Worm (Caenorhabditis elegans) whole organism, L1 larva: ENCODE results near the gene Y47D7A.7.

ENCODE experiments used
- C16A3.4 ChIP-seq: fragments of 150-350 bp; optimal IDR thresholded peaks from 2 replicates; lab custom pipeline; 2014; ENCODE audit warnings: missing biosample characterization, missing genetic modification characterization
- C34B4.2 ChIP-seq: sonication (generic microtip); optimal IDR thresholded peaks from 2 replicates; lab custom pipeline; 2017; ENCODE audit warnings: mild to moderate bottlenecking, missing genetic modification characterization, missing compliant biosample characterization
- F16B12.6 ChIP-seq: fragments of 150-350 bp; optimal IDR thresholded peaks from 2 replicates; lab custom pipeline; 2014; ENCODE audit warnings: missing biosample characterization, missing genetic modification characterization
- aha-1 ChIP-seq: fragments of 150-350 bp; optimal IDR thresholded peaks from 2 replicates; lab custom pipeline; 2014; ENCODE audit warnings: missing biosample characterization, missing genetic modification characterization
- ceh-63 ChIP-seq: fragments of 200-800 bp; sonication (Bioruptor generic); optimal IDR thresholded peaks from 2 replicates; lab custom pipeline; 2018; ENCODE audit warnings: mild to moderate bottlenecking, missing genetic modification characterization, missing compliant biosample characterization
- ceh-82 ChIP-seq, 3 experiments: fragments of 150-350 bp in 1 of 3; sonication (generic microtip) in 2 of 3; optimal IDR thresholded peaks; 2 replicates each; lab custom pipeline; 2014 to 2017; ENCODE audit warnings: missing biosample characterization in 3 of 3, missing genetic modification characterization in 3 of 3
- ceh-88 ChIP-seq: fragments of 200-800 bp; sonication (Bioruptor generic); IDR thresholded peaks from 2 replicates; pipeline ENCODE4 v1.3.6; 2022; ENCODE audit warnings: missing genetic modification characterization, missing compliant biosample characterization
- dpl-1 ChIP-seq, 3 experiments: fragments of 150-350 bp in 2 of 3; sonication (generic microtip) in 1 of 3; optimal IDR thresholded peaks; 2 replicates each; lab custom pipeline; 2014 to 2017; ENCODE audit warnings: missing biosample characterization in 3 of 3, missing genetic modification characterization in 3 of 3, missing genetic modification reagents in 3 of 3
- egl-13 ChIP-seq: sonication (generic microtip); optimal IDR thresholded peaks from 2 replicates; lab custom pipeline; 2016; ENCODE audit warnings: missing genotype, missing genetic modification reagents, missing genetic modification characterization, missing compliant biosample characterization
- elt-2 ChIP-seq: sonication (generic microtip); optimal IDR thresholded peaks from 2 replicates; lab custom pipeline; 2016; ENCODE audit warnings: missing genetic modification characterization, mild to moderate bottlenecking, inconsistent platforms, missing compliant biosample characterization, missing genetic modification reagents
- elt-3 ChIP-seq, 6 experiments: fragments of 150-350 bp in 1 of 6; sonication (generic microtip); optimal IDR thresholded peaks; 2 replicates each; lab custom pipeline; 2017 to 2018; ENCODE audit warnings: missing biosample characterization in 6 of 6, missing genetic modification characterization in 6 of 6, inconsistent platforms in 1 of 6
- ets-5 ChIP-seq: fragments of 200-800 bp; sonication (Bioruptor generic); IDR thresholded peaks from 2 replicates; pipeline ENCODE4 v1.3.6; 2022; ENCODE audit warnings: missing genetic modification characterization, missing compliant biosample characterization
- fkh-10 ChIP-seq: sonication (generic microtip); optimal IDR thresholded peaks from 2 replicates; lab custom pipeline; 2017; ENCODE audit warnings: missing biosample characterization, missing genetic modification reagents, missing genetic modification characterization
- grh-1 ChIP-seq: fragments of 200-800 bp; sonication (Bioruptor generic); IDR thresholded peaks from 2 replicates; pipeline ENCODE4 v1.3.6; 2022; ENCODE audit warnings: missing genetic modification reagents, missing genetic modification characterization, missing compliant biosample characterization
- hpl-2 ChIP-seq: fragments of 150-350 bp; optimal IDR thresholded peaks from 2 replicates; lab custom pipeline; 2014; ENCODE audit warnings: missing biosample characterization, missing genetic modification reagents, missing genetic modification characterization
- irx-1 ChIP-seq: sonication (generic microtip); optimal IDR thresholded peaks from 2 replicates; lab custom pipeline; 2016; ENCODE audit warnings: missing genetic modification characterization, missing compliant biosample characterization
- jun-1 ChIP-seq: fragments of 150-350 bp; optimal IDR thresholded peaks from 2 replicates; lab custom pipeline; 2014; ENCODE audit warnings: missing biosample characterization, missing genetic modification reagents, missing genetic modification characterization
- lin-13 ChIP-seq: fragments of 150-350 bp; optimal IDR thresholded peaks from 2 replicates; lab custom pipeline; 2014; ENCODE audit warnings: missing biosample characterization, missing genetic modification reagents, missing genetic modification characterization
- lin-39 ChIP-seq: fragments of 150-350 bp; optimal IDR thresholded peaks from 2 replicates; lab custom pipeline; 2014; ENCODE audit warnings: missing biosample characterization, missing genetic modification reagents, missing genetic modification characterization
- mab-9 ChIP-seq: fragments of 200-800 bp; sonication (Bioruptor generic); IDR thresholded peaks from 2 replicates; pipeline ENCODE4 v1.3.6; 2022; ENCODE audit warnings: missing genetic modification reagents, missing genetic modification characterization, missing compliant biosample characterization
- nhr-11 ChIP-seq: fragments of 150-350 bp; optimal IDR thresholded peaks from 2 replicates; lab custom pipeline; 2014; ENCODE audit warnings: missing biosample characterization, missing genetic modification characterization
- nhr-12 ChIP-seq: sonication (generic microtip); optimal IDR thresholded peaks from 2 replicates; lab custom pipeline; 2017; ENCODE audit warnings: missing biosample characterization, missing genetic modification characterization
- nhr-20 ChIP-seq: sonication (generic microtip); optimal IDR thresholded peaks from 2 replicates; lab custom pipeline; 2016; ENCODE audit warnings: mild to moderate bottlenecking, missing genetic modification characterization, missing compliant biosample characterization
- nhr-237 ChIP-seq: fragments of 150-350 bp; optimal IDR thresholded peaks from 2 replicates; lab custom pipeline; 2014; ENCODE audit warnings: missing biosample characterization, missing genetic modification characterization
- nhr-47 ChIP-seq: sonication (generic microtip); optimal IDR thresholded peaks from 2 replicates; lab custom pipeline; 2016; ENCODE audit warnings: mild to moderate bottlenecking, missing genetic modification characterization, moderate library complexity, missing compliant biosample characterization
- nhr-71 ChIP-seq: sonication (generic microtip); optimal IDR thresholded peaks from 2 replicates; lab custom pipeline; 2016; ENCODE audit warnings: mild to moderate bottlenecking, missing genetic modification characterization, moderate library complexity, missing compliant biosample characterization
- nhr-77 ChIP-seq: fragments of 150-350 bp; optimal IDR thresholded peaks from 2 replicates; lab custom pipeline; 2014; ENCODE audit warnings: missing biosample characterization, missing genetic modification characterization
- nhr-84 ChIP-seq: sonication (generic microtip); optimal IDR thresholded peaks from 2 replicates; lab custom pipeline; 2017; ENCODE audit warnings: missing biosample characterization, missing genetic modification characterization
- pag-3 ChIP-seq: sonication (generic microtip); optimal IDR thresholded peaks from 2 replicates; lab custom pipeline; 2017; ENCODE audit warnings: missing genetic modification characterization, mild to moderate bottlenecking, missing compliant biosample characterization, antibody characterized with exemption, borderline replicate concordance; ENCODE audit not compliant: insufficient read depth
- pax-3 ChIP-seq: fragments of 200-800 bp; sonication (Bioruptor generic); optimal IDR thresholded peaks from 2 replicates; lab custom pipeline; 2018; ENCODE audit warnings: mild to moderate bottlenecking, missing genetic modification characterization, moderate library complexity, missing compliant biosample characterization
- skn-1 ChIP-seq: fragments of 150-350 bp; optimal IDR thresholded peaks from 2 replicates; lab custom pipeline; 2014; ENCODE audit warnings: missing biosample characterization, missing genetic modification characterization
- snu-23 ChIP-seq: sonication (generic microtip); optimal IDR thresholded peaks from 2 replicates; lab custom pipeline; 2016; ENCODE audit warnings: missing genetic modification characterization, missing compliant biosample characterization
- sox-4 ChIP-seq: sonication (generic microtip); optimal IDR thresholded peaks from 2 replicates; lab custom pipeline; 2016; ENCODE audit warnings: missing genetic modification characterization, missing compliant biosample characterization
- swsn-7 ChIP-seq: sonication (generic microtip); optimal IDR thresholded peaks from 2 replicates; lab custom pipeline; 2016; ENCODE audit warnings: missing genetic modification characterization, missing compliant biosample characterization
- tbx-2 ChIP-seq: sonication (generic microtip); optimal IDR thresholded peaks from 2 replicates; lab custom pipeline; 2016; ENCODE audit warnings: missing genetic modification characterization, missing compliant biosample characterization
- tlp-1 ChIP-seq: fragments of 150-350 bp; optimal IDR thresholded peaks from 2 replicates; lab custom pipeline; 2014; ENCODE audit warnings: missing biosample characterization, missing genetic modification characterization
- unc-62 ChIP-seq: fragments of 150-350 bp; optimal IDR thresholded peaks from 2 replicates; lab custom pipeline; 2014; ENCODE audit warnings: missing biosample characterization, missing genetic modification reagents, missing genetic modification characterization
- zip-4 ChIP-seq: fragments of 200-800 bp; sonication (Bioruptor generic); optimal IDR thresholded peaks from 2 replicates; lab custom pipeline; 2018; ENCODE audit warnings: mild to moderate bottlenecking, missing genetic modification characterization, moderate library complexity, missing compliant biosample characterization
- ztf-11 ChIP-seq, 2 experiments: sonication (generic microtip); optimal IDR thresholded peaks; 2 replicates each; lab custom pipeline; 2016 to 2017; ENCODE audit warnings: missing genetic modification characterization in 2 of 2, missing biosample characterization in 1 of 2, missing compliant biosample characterization in 1 of 2

The Y47D7A.7 gene

ce11 chrV:4428202-4428601 lies 8.5 kb upstream of the Y47D7A.7 start, which contains the start of gene Y47D7A.11:
Gene Y47D7A.11, minus strand, starts transcription at chrV:4428302.
- no peak for TF ChIP-seq fkh-10 (GFP tag; lab: Kevin White, UChicago)
- TF ChIP-seq nhr-47 = no peak
- no peak for TF ChIP-seq sox-4 (tag; lab: Kevin White, UChicago)
- TF ChIP-seq jun-1 (tag; lab: Kevin White, UChicago) = no peak
- no peak for TF ChIP-seq elt-2
- no peak for TF ChIP-seq nhr-20 (tag; lab: Kevin White, UChicago)
- no peak for TF ChIP-seq mab-9 (GFP tag; lab: Robert Waterston, UW)
- no peak for TF ChIP-seq F16B12.6
- no peak for TF ChIP-seq C16A3.4 (tag; lab: Kevin White, UChicago)
- no peak for TF ChIP-seq nhr-237 (tag; lab: Kevin White, UChicago)
- TF ChIP-seq lin-13 (GFP tag; lab: Kevin White, UChicago) = no peak
- TF ChIP-seq aha-1 = no peak
- no peak for TF ChIP-seq egl-13
- no peak for TF ChIP-seq snu-23
- TF ChIP-seq swsn-7 (tag; lab: Kevin White, UChicago) = no peak
- TF ChIP-seq nhr-12 = no peak
- TF ChIP-seq ceh-88 = no peak
- no peak for TF ChIP-seq lin-39 (tag; lab: Kevin White, UChicago)
- TF ChIP-seq ztf-11 (tag; optimal IDR thresholded peaks at IDR 0.05; lab: Kevin White, UChicago) = no peak

ce11 chrV:4423860-4424401 lies 4.3 kb upstream of the Y47D7A.7 start, which contains the start of the genes Y47D7A.9 and Y47D7A.19:
Gene Y47D7A.9, minus strand, starts transcription at chrV:4423960.
Gene Y47D7A.19, plus strand, starts transcription at chrV:4424351.
- TF ChIP-seq pag-3 (tag; lab: Kevin White, UChicago) = no peak
- no peak for TF ChIP-seq swsn-7 (tag; lab: Kevin White, UChicago)
- no peak for TF ChIP-seq nhr-11 (tag; lab: Kevin White, UChicago)
- TF ChIP-seq C16A3.4 (tag; lab: Kevin White, UChicago) = no peak
- TF ChIP-seq, all 84 proteins: peak for 0

- no peak for TF ChIP-seq elt-2
- no peak for TF ChIP-seq nhr-84 (tag; lab: Kevin White, UChicago)
- no peak for TF ChIP-seq nhr-71 (tag; lab: Kevin White, UChicago)
- no peak for TF ChIP-seq nhr-12
- TF ChIP-seq hpl-2 (GFP tag; lab: Kevin White, UChicago) = no peak
- no peak for TF ChIP-seq pax-3
- TF ChIP-seq dpl-1 (GFP tag; optimal IDR thresholded peaks at IDR 0.05; lab: Kevin White, UChicago) = no peak
- TF ChIP-seq nhr-77 (tag; lab: Kevin White, UChicago) = no peak
- no peak for TF ChIP-seq snu-23
- no peak for TF ChIP-seq aha-1
- no peak for TF ChIP-seq irx-1 (tag; lab: Kevin White, UChicago)
- no peak for TF ChIP-seq ceh-82 (tag; optimal IDR thresholded peaks at IDR 0.05; lab: Kevin White, UChicago)
- TF ChIP-seq grh-1 (GFP tag; lab: Robert Waterston, UW) = no peak
- TF ChIP-seq mab-9 (GFP tag; lab: Robert Waterston, UW) = no peak
- TF ChIP-seq, all 84 proteins: peak for 0
Observed at ce11 chrV:4423087-4423486, 3.4 kb upstream of the Y47D7A.7 start.

ce11 chrV:4422127-4422526 lies 2.5 kb upstream of the Y47D7A.7 start, which contains the start of gene skr-7:
Gene skr-7, plus strand, starts transcription at chrV:4422427.
- TF ChIP-seq elt-3 (tag; optimal IDR thresholded peaks at IDR 0.05; lab: Kevin White, UChicago) (no peak), C34B4.2 (no peak), nhr-11 (tag; lab: Kevin White, UChicago) (no peak), ets-5 (GFP tag; lab: Robert Waterston, UW) (no peak), tbx-2 (tag; lab: Kevin White, UChicago) (no peak), ceh-63 (GFP tag; lab: Kevin White, UChicago) (no peak), nhr-84 (tag; lab: Kevin White, UChicago) (no peak), tlp-1 (no peak), zip-4 (GFP tag; lab: Kevin White, UChicago) (no peak), unc-62 (GFP tag; lab: Kevin White, UChicago) (no peak), skn-1 (no peak), pag-3 (tag; lab: Kevin White, UChicago) (no peak), C16A3.4 (tag; lab: Kevin White, UChicago) (no peak)
